Worm (Caenorhabditis elegans): Measurements from ENCODE around the gene T26C5.2.

T26C5.2 gene

DNA sequence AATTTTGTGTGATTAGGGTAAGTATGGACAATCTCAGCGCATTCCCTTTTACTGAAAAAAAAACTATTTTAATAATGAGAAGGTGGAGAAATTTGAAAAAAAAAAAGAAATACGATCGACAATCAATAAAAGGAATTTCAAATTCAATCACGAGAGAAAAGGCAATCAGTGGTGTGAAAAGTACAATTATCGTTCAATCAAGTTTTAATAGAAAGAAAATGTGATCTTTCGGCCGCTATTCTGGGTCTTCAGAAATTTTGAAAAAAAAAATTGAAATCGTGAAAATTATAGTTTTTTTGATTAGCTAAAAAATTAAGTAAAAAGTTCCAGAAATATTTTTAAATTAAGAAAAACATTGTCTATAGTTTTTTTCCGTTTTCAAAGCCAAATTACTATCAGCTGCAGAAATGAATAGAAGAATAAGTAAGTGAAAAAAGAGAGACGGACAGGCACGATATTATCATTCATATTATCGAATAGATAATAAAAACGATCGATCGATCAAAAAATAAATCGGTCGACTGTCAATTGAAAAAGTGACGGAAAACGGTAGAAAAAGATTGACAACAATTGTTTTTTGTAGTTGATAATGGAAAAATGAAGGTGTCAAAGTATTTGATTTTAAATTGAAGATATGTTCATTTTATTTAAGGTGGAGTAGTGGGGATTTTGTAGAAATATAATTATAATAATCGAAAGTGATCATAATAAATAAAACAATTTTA is 47.2 kb downstream of the T26C5.2 start, which contains the start of gene gldi-3:
Gene gldi-3, minus strand, starts transcription at position 51 of the 725 bp plus-strand sequence.
- TF ChIP-seq madf-2 (tag; optimal IDR thresholded peaks at IDR 0.05) (no peak), nhr-232 (tag; optimal IDR thresholded peaks at IDR 0.05) (no peak), K09A11.1 (tag; optimal IDR thresholded peaks at IDR 0.05; ENCODE audit: insufficient read depth) (no peak), zip-5 (tag; optimal IDR thresholded peaks at IDR 0.05) (no peak), pax-1 (tag; optimal IDR thresholded peaks at IDR 0.05) (no peak), unc-86 (tag; optimal IDR thresholded peaks at IDR 0.05) (no peak), Y22D7AL.16 (tag; optimal IDR thresholded peaks at IDR 0.05) (no peak), ttx-3 (tag; optimal IDR thresholded peaks at IDR 0.05) (no peak), C38D4.7 (GFP tag; optimal IDR thresholded peaks at IDR 0.05) (no peak), unc-3 (GFP tag; conservative IDR thresholded peaks at IDR 0.05) (no peak), unc-3 (tag; optimal IDR thresholded peaks at IDR 0.05) (no peak), ceh-6 (GFP tag; optimal IDR thresholded peaks at IDR 0.05) (no peak), tbx-7 (tag; optimal IDR thresholded peaks at IDR 0.05) (no peak), dve-1 (tag; optimal IDR thresholded peaks at IDR 0.05) (no peak), sox-4 (tag; optimal IDR thresholded peaks at IDR 0.05) (no peak), ceh-19 (GFP tag; optimal IDR thresholded peaks at IDR 0.05) (no peak), gmeb-2 (tag; optimal IDR thresholded peaks at IDR 0.05) (no peak), hlh-30 (tag; optimal IDR thresholded peaks at IDR 0.05; ENCODE audit: insufficient read depth) (no peak), pha-2 (tag; optimal IDR thresholded peaks at IDR 0.05) (no peak), fkh-6 (tag; optimal IDR thresholded peaks at IDR 0.05) (no peak), fkh-10 (GFP tag; optimal IDR thresholded peaks at IDR 0.05) (no peak)

ce11 chrII:9280846-9281245 is 47.8 kb downstream of the T26C5.2 start:
- TF ChIP-seq madf-2 (tag; optimal IDR thresholded peaks at IDR 0.05) (no peak), K09A11.1 (tag; optimal IDR thresholded peaks at IDR 0.05; ENCODE audit: insufficient read depth) (no peak), ama-1 (optimal IDR thresholded peaks at IDR 0.05) (no peak), elt-2 (tag; optimal IDR thresholded peaks at IDR 0.05) (no peak), lim-6 (tag; optimal IDR thresholded peaks at IDR 0.05) (no peak), che-1 (tag; optimal IDR thresholded peaks at IDR 0.05) (no peak), hlh-8 (tag; optimal IDR thresholded peaks at IDR 0.05) (no peak), C38D4.7 (GFP tag; optimal IDR thresholded peaks at IDR 0.05) (no peak), syd-9 (tag; optimal IDR thresholded peaks at IDR 0.05) (no peak), rnt-1 (tag; optimal IDR thresholded peaks at IDR 0.05) (no peak), K02D7.2 (tag; optimal IDR thresholded peaks at IDR 0.05) (no peak), pros-1 (tag; optimal IDR thresholded peaks at IDR 0.05) (no peak), ceh-22 (tag; optimal IDR thresholded peaks at IDR 0.05) (no peak), pha-2 (tag; optimal IDR thresholded peaks at IDR 0.05) (no peak), pag-3 (tag; optimal IDR thresholded peaks at IDR 0.05; ENCODE audit: borderline replicate concordance) (no peak), unc-42 (tag; optimal IDR thresholded peaks at IDR 0.05) (no peak), hlh-6 (tag; optimal IDR thresholded peaks at IDR 0.05) (no peak), Y22D7AL.16 (tag; optimal IDR thresholded peaks at IDR 0.05) (no peak), fkh-6 (tag; optimal IDR thresholded peaks at IDR 0.05) (no peak)

- TF ChIP-seq sox-2 (GFP tag; IDR thresholded peaks at IDR 0.05) (no peak), mec-3 (tag; optimal IDR thresholded peaks at IDR 0.05; ENCODE audit: borderline replicate concordance) (no peak), unc-42 (tag; optimal IDR thresholded peaks at IDR 0.05) (peak; percentile 15), hlh-6 (tag; optimal IDR thresholded peaks at IDR 0.05) (no peak)
Observed at ce11 chrII:9281595-9281994, 48.6 kb downstream of the T26C5.2 start.

ce11 chrII:9282065-9282464 is 49.0 kb downstream of the T26C5.2 start:
- TF ChIP-seq ceh-2 (tag; optimal IDR thresholded peaks at IDR 0.05) (no peak), pha-4 (tag; optimal IDR thresholded peaks at IDR 0.05) (no peak), dve-1 (tag; optimal IDR thresholded peaks at IDR 0.05) (no peak), gmeb-2 (tag; optimal IDR thresholded peaks at IDR 0.05) (no peak), unc-86 (tag; optimal IDR thresholded peaks at IDR 0.05) (no peak), hlh-13 (GFP tag; optimal IDR thresholded peaks at IDR 0.05) (no peak), lin-11 (tag; optimal IDR thresholded peaks at IDR 0.05) (no peak), rnt-1 (tag; optimal IDR thresholded peaks at IDR 0.05) (no peak), syd-9 (tag; optimal IDR thresholded peaks at IDR 0.05) (no peak), ceh-18 (tag; optimal IDR thresholded peaks at IDR 0.05) (no peak), ceh-48 (tag; optimal IDR thresholded peaks at IDR 0.05) (no peak), F13H6.1 (tag; optimal IDR thresholded peaks at IDR 0.05) (no peak), ref-2 (tag; optimal IDR thresholded peaks at IDR 0.05) (no peak), T23F11.4 (GFP tag; optimal IDR thresholded peaks at IDR 0.05) (no peak), hlh-8 (tag; optimal IDR thresholded peaks at IDR 0.05) (no peak), ttx-3 (tag; optimal IDR thresholded peaks at IDR 0.05) (no peak)
